Worm (Caenorhabditis elegans): ENCODE results near the gene rgs-5.

DNA sequence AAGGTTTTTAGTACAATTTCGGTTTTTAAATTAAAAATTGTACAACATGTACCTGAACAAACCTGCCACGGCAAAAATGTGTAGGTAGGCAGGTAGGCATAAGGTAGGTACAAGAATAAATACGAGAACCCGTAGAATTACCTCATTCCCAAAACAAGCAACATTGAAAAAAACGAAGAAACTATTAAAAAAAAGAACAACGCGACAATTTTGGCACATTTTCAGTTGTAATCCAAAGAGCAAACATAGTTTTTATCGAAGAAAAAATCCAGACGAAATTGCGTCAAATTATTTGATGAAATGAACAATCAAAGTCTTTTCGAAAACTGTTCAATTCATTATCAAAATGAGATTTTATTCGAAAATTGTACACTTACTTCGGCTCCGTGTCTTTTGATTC, 42.3 kb downstream of the rgs-5 start, which contains the start of gene B0244.16:
- TF ChIP-seq snpc-4 (GFP tag; optimal IDR thresholded peaks at IDR 0.05) (no peak), snpc-4 (tag; optimal IDR thresholded peaks at IDR 0.05) (no peak), nfya-1 (tag; optimal IDR thresholded peaks at IDR 0.05; ENCODE audit: borderline replicate concordance, insufficient read depth) (no peak), bed-2 (GFP tag; IDR thresholded peaks at IDR 0.05) (no peak), mel-28 (tag; optimal IDR thresholded peaks at IDR 0.05; ENCODE audit: borderline replicate concordance) (no peak), fkh-3 (tag; optimal IDR thresholded peaks at IDR 0.05) (no peak), egl-18 (GFP tag; IDR thresholded peaks at IDR 0.05) (no peak), unc-62 (GFP tag; optimal IDR thresholded peaks at IDR 0.05) (no peak), ztf-26 (tag; optimal IDR thresholded peaks at IDR 0.05) (no peak), B0261.1 (tag; optimal IDR thresholded peaks at IDR 0.05) (no peak), ccch-3 (GFP tag; optimal IDR thresholded peaks at IDR 0.05) (no peak), sea-2 (GFP tag; IDR thresholded peaks at IDR 0.05) (no peak), lin-26 (GFP tag; IDR thresholded peaks at IDR 0.05) (no peak), rcor-1 (GFP tag; IDR thresholded peaks at IDR 0.05) (no peak), mes-4 (tag; optimal IDR thresholded peaks at IDR 0.05) (no peak)
